Worm (Caenorhabditis elegans) whole organism, L4 larva: ENCODE measurements around the gene C06B3.1.
A peak's percentile ranks its signal among the peaks of the same experiment; 100 is the strongest.

Experiments used
- aha-1 ChIP-seq: fragments of 150-350 bp; peaks from one replicate; lab custom pipeline; 2014; ENCODE audit warnings: missing biosample characterization, missing genetic modification characterization
- nhr-77 ChIP-seq: fragments of 150-350 bp; optimal IDR thresholded peaks from 2 replicates; lab custom pipeline; 2014; ENCODE audit warnings: missing biosample characterization, missing genetic modification characterization
- pha-4 ChIP-seq, 2 experiments: fragments of 150-350 bp in 1 of 2; fragments of 200-800 bp in 1 of 2; sonication (Bioruptor generic) in 1 of 2; IDR thresholded peaks in 1 of 2; optimal IDR thresholded peaks in 1 of 2; 2 replicates each; pipeline versions ENCODE4 v1.3.6 to Lab custom; 2014 to 2022; ENCODE audit warnings: missing genetic modification characterization in 2 of 2, missing genetic modification reagents in 2 of 2, missing biosample characterization in 1 of 2, missing compliant biosample characterization in 1 of 2
- zfp-3 ChIP-seq: fragments of 200-800 bp; sonication (Bioruptor generic); conservative IDR thresholded peaks from 2 replicates; pipeline ENCODE4 v1.3.6; 2022; ENCODE audit warnings: missing genetic modification reagents, missing genetic modification characterization, missing compliant biosample characterization

DNA sequence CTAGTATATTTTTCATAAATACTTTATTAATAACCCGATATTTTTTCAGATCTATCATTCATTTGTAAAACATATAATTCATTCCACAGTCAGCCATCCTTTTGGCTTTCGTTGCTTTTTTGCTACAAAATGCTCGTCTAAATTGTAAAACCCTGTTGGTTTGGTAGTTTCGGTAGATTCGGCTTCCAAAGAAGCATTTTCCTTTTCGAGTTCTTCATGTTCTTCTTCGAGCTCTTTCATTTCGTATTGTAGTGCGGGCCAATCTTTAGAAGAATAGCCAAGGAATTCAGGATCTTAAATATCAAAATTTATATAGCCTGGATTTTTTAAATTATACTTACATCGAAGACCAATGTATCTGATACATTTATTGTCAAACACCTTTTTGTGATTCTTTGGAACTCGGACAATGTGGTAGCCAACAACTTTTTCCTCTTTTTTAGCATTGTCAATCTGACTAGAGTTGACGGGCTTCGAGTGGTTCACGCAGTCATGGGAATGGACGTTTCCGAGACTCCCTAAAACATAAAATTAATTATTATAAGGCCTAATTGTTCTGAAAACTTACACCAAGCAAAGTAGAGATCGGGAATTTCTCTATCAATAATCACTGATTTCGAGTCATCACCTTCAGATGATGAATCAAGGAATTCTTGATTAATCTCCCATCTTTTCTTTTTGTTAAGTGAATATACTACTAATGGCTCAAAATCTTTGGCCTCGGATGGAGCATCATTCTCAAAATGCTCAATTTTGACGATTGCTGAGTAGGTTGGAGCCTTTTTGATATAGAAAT, 5.7 kb downstream of the C06B3.1 start:
- TF ChIP-seq aha-1 (tag; lab: Kevin White, UChicago) = peak; percentile 72
- no peak for TF ChIP-seq pha-4 (GFP tag; IDR thresholded peaks at IDR 0.05; lab: Robert Waterston, UW)
- TF ChIP-seq pha-4 (tag; optimal IDR thresholded peaks at IDR 0.05; lab: Kevin White, UChicago) = no peak
- TF ChIP-seq nhr-77 (tag; lab: Kevin White, UChicago) = no peak
- TF ChIP-seq zfp-3 (GFP tag; lab: Robert Waterston, UW) = no peak; the same call in 1 of the 2 replicates
